Fruit fly (Drosophila melanogaster): ENCODE measurements around the gene CG14275.

The CG14275 gene

DNA sequence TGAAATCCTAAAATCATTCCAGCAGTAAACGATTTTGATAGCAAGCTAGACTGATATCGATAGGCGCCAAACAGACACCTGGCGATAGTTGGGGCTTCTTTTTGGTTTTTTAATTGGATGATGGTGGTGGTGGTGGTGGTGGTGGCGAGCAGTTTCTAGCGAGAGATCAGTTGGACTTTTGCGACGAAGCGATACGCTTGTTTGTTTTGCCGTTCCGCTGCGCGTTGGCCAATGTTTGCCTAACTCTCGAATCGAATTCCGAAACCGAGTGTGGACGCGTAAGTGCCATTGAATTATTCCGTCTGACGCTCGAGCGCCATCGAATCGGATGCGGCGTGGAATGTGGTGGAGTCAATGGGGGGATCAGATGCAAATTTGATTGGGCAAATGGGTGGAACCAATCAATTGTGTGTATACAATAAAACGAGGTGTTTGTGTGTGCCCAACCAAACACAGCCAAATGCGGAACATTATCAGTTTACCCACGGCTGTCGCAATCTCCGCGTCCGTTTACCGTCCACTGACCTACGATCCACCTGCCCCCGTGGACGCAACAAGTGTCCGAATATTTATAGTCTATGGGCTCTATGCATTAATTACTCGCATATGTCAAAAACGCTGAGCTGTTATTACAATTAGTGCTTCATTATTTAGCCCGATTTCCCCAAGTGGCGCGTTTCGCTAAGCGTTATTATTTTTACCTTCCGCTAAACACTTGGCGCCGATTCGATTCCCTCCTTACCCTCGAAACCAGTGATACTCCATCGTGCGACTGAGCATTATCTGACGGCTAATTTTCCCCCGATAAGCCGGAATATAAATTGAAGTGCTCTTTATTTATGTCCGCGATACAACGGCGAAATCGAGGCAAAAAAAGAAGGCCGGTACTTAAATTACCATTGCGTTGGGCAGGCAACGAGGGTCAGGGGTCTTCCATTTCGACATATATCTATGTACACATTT is 43.4 kb downstream of the CG14275 start, which contains the start of gene CG17292 (continued):
- peak; percentile 75; the same call in 1 of the 3 replicates for TF ChIP-seq gce (GFP tag; IDR thresholded peaks at IDR 0.05)
- TF ChIP-seq trem (tag; optimal IDR thresholded peaks at IDR 0.05), result no peak
- peak; percentile 82 for TF ChIP-seq Rfx (GFP tag; IDR thresholded peaks at IDR 0.05)
- peak; percentile 85 for TF ChIP-seq inv (GFP tag; IDR thresholded peaks at IDR 0.05; ENCODE audit: partially characterized antibody)
- peak; percentile 76 for TF ChIP-seq hbn (GFP tag; IDR thresholded peaks at IDR 0.05; ENCODE audit: partially characterized antibody)
- TF ChIP-seq CG9932 (GFP tag; IDR thresholded peaks at IDR 0.05), result peak; percentile 73
- TF ChIP-seq CG10462 (GFP tag; optimal IDR thresholded peaks at IDR 0.05), result no peak
- TF ChIP-seq Sox100B (GFP tag; optimal IDR thresholded peaks at IDR 0.05), result peak; percentile 5
- no peak for TF ChIP-seq CG7745 (tag; optimal IDR thresholded peaks at IDR 0.05)
- TF ChIP-seq GATAe (GFP tag; conservative IDR thresholded peaks at IDR 0.05), result peak; percentile 18; the same call in 1 of the 2 replicates
- TF ChIP-seq dmrt99B (tag; optimal IDR thresholded peaks at IDR 0.05), result peak; percentile 40

- TF ChIP-seq CG2678 (tag; optimal IDR thresholded peaks at IDR 0.05), result peak; percentile 65
- TF ChIP-seq CG1529 (GFP tag; optimal IDR thresholded peaks at IDR 0.05), result no peak
- TF ChIP-seq Stat92E (GFP tag; optimal IDR thresholded peaks at IDR 0.05), result no peak
- TF ChIP-seq CG14667 (GFP tag; IDR thresholded peaks at IDR 0.05), result no peak
- TF ChIP-seq dpn (GFP tag; optimal IDR thresholded peaks at IDR 0.05), result peak in 1 of 2 experiments; percentile 24
- no peak for TF ChIP-seq CG7928 (GFP tag; optimal IDR thresholded peaks at IDR 0.05)
- no peak for TF ChIP-seq pita (GFP tag; optimal IDR thresholded peaks at IDR 0.05)
- TF ChIP-seq aop (GFP tag; IDR thresholded peaks at IDR 0.05), result no peak
- no peak for TF ChIP-seq HmgD (GFP tag; optimal IDR thresholded peaks at IDR 0.05)
- no peak for TF ChIP-seq BEAF-32 (GFP tag; optimal IDR thresholded peaks at IDR 0.05)
- peak; percentile 48 for TF ChIP-seq Meics (GFP tag; optimal IDR thresholded peaks at IDR 0.05)
- no peak for TF ChIP-seq cad (GFP tag; optimal IDR thresholded peaks at IDR 0.05)
- TF ChIP-seq CG16813 (GFP tag; IDR thresholded peaks at IDR 0.05; ENCODE audit: partially characterized antibody), result no peak
- TF ChIP-seq CG3838 (GFP tag; optimal IDR thresholded peaks at IDR 0.05), result no peak
- no peak for TF ChIP-seq CG10321 (GFP tag; IDR thresholded peaks at IDR 0.05)
- no peak for TF ChIP-seq CG10654 (GFP tag; optimal IDR thresholded peaks at IDR 0.05)
- no peak for TF ChIP-seq gt (GFP tag; IDR thresholded peaks at IDR 0.05)
- no peak for TF ChIP-seq jing (GFP tag; optimal IDR thresholded peaks at IDR 0.05)
- no peak for TF ChIP-seq CG2129 (GFP tag; IDR thresholded peaks at IDR 0.05; ENCODE audit: partially characterized antibody)
- no peak for TF ChIP-seq az2 (GFP tag; optimal IDR thresholded peaks at IDR 0.05)
- no peak for TF ChIP-seq sr (GFP tag; IDR thresholded peaks at IDR 0.05)
- peak; percentile 22 for TF ChIP-seq CG4424 (GFP tag; optimal IDR thresholded peaks at IDR 0.05)
- TF ChIP-seq bowl (GFP tag; IDR thresholded peaks at IDR 0.05), result no peak
- TF ChIP-seq CG6654 (GFP tag; optimal IDR thresholded peaks at IDR 0.05), result no peak
- no peak for TF ChIP-seq zf30C (GFP tag; optimal IDR thresholded peaks at IDR 0.05)
- no peak for TF ChIP-seq C15 (GFP tag; IDR thresholded peaks at IDR 0.05)
- TF ChIP-seq CG2712 (tag; optimal IDR thresholded peaks at IDR 0.05), result peak; percentile 29
- no peak for TF ChIP-seq Chrac-16 (GFP tag; optimal IDR thresholded peaks at IDR 0.05)
- TF ChIP-seq Sox102F (GFP tag; optimal IDR thresholded peaks at IDR 0.05), result peak; percentile 23
- no peak for TF ChIP-seq CG7357 (GFP tag; IDR thresholded peaks at IDR 0.05)
- TF ChIP-seq NC2α (GFP tag; optimal IDR thresholded peaks at IDR 0.05), result no peak
- TF ChIP-seq tll (GFP tag; optimal IDR thresholded peaks at IDR 0.05), result no peak
- no peak for TF ChIP-seq CG3281 (GFP tag; optimal IDR thresholded peaks at IDR 0.05)
- no peak for TF ChIP-seq slp2 (GFP tag; optimal IDR thresholded peaks at IDR 0.05)
- TF ChIP-seq Drgx (GFP tag; IDR thresholded peaks at IDR 0.05), result peak; percentile 41; the same call in 1 of the 2 replicates
- TF ChIP-seq HHEX (GFP tag; optimal IDR thresholded peaks at IDR 0.05), result peak; percentile 19
These were observed 44.2 kb downstream of the CG14275 start for dm6 chr2L:8371354-8371937.

Measured in whole organism, embryonic.